Worm (Caenorhabditis elegans) whole organism, early embryonic: ENCODE measurements around the gene F25E5.2.

Source experiments
- B0310.2 ChIP-seq: sonication (generic microtip); optimal IDR thresholded peaks from 2 replicates; lab custom pipeline; 2016; ENCODE audit warnings: mild to moderate bottlenecking, missing genetic modification characterization, missing compliant biosample characterization
- F13C5.2 ChIP-seq: sonication (generic microtip); optimal IDR thresholded peaks from 2 replicates; lab custom pipeline; 2017; ENCODE audit warnings: mild to moderate bottlenecking, missing genetic modification characterization, inconsistent platforms, missing compliant biosample characterization
- aly-1 ChIP-seq: sonication (generic microtip); optimal IDR thresholded peaks from 2 replicates; lab custom pipeline; 2016; ENCODE audit warnings: missing genetic modification characterization, missing compliant biosample characterization
- ama-1 ChIP-seq: fragments of 150-350 bp; optimal IDR thresholded peaks from 2 replicates; lab custom pipeline; 2014
- ceh-13 ChIP-seq: fragments of 200-800 bp; sonication (Bioruptor generic); optimal IDR thresholded peaks from 2 replicates; lab custom pipeline; 2018; ENCODE audit warnings: mild to moderate bottlenecking, missing genetic modification characterization, missing compliant biosample characterization
- ceh-36 ChIP-seq: sonication (generic microtip); optimal IDR thresholded peaks from 2 replicates; lab custom pipeline; 2016; ENCODE audit warnings: missing genetic modification characterization, inconsistent platforms, missing compliant biosample characterization
- ets-7 ChIP-seq: sonication (generic microtip); optimal IDR thresholded peaks from 2 replicates; lab custom pipeline; 2016; ENCODE audit warnings: missing genotype, missing genetic modification characterization, missing compliant biosample characterization
- flt-1 ChIP-seq: fragments of 200-800 bp; sonication (Bioruptor generic); IDR thresholded peaks from 2 replicates; pipeline ENCODE4 v1.3.6; 2022; ENCODE audit warnings: missing genetic modification characterization, missing compliant biosample characterization
- hmbx-1 ChIP-seq: sonication (generic microtip); optimal IDR thresholded peaks from 2 replicates; lab custom pipeline; 2016; ENCODE audit warnings: mild to moderate bottlenecking, missing genetic modification characterization, missing compliant biosample characterization
- hmg-4 ChIP-seq: fragments of 200-800 bp; sonication (Bioruptor generic); optimal IDR thresholded peaks from 2 replicates; lab custom pipeline; 2018; ENCODE audit warnings: mild to moderate bottlenecking, missing genetic modification characterization, missing compliant biosample characterization
- hnd-1 ChIP-seq: sonication (generic microtip); optimal IDR thresholded peaks from 2 replicates; lab custom pipeline; 2016; ENCODE audit warnings: missing genetic modification characterization, missing compliant biosample characterization
- pes-1 ChIP-seq: fragments of 200-800 bp; sonication (Bioruptor generic); IDR thresholded peaks from 2 replicates; pipeline ENCODE4 v1.3.6; 2022; ENCODE audit warnings: missing genetic modification reagents, missing genetic modification characterization, missing compliant biosample characterization
- scrt-1 ChIP-seq: fragments of 200-800 bp; sonication (Bioruptor generic); IDR thresholded peaks from 2 replicates; pipeline ENCODE4 v1.3.6; 2022; ENCODE audit warnings: missing genetic modification characterization, missing compliant biosample characterization
- sea-1 ChIP-seq: fragments of 200-800 bp; sonication (Bioruptor generic); conservative IDR thresholded peaks from 2 replicates; pipeline ENCODE4 v1.3.6; 2022; ENCODE audit warnings: missing genetic modification characterization, missing compliant biosample characterization
- tbx-11 ChIP-seq: fragments of 200-800 bp; sonication (Bioruptor generic); IDR thresholded peaks from 2 replicates; pipeline ENCODE4 v1.3.6; 2022; ENCODE audit warnings: missing genetic modification characterization, missing compliant biosample characterization
- tbx-37 ChIP-seq: fragments of 200-800 bp; sonication (Bioruptor generic); conservative IDR thresholded peaks from 2 replicates; pipeline ENCODE4 v1.3.6; 2022; ENCODE audit warnings: missing genetic modification reagents, missing genetic modification characterization, missing compliant biosample characterization
- tra-4 ChIP-seq: sonication (generic microtip); optimal IDR thresholded peaks from 2 replicates; lab custom pipeline; 2017; ENCODE audit warnings: missing genetic modification characterization, missing compliant biosample characterization

F25E5.2 gene

DNA sequence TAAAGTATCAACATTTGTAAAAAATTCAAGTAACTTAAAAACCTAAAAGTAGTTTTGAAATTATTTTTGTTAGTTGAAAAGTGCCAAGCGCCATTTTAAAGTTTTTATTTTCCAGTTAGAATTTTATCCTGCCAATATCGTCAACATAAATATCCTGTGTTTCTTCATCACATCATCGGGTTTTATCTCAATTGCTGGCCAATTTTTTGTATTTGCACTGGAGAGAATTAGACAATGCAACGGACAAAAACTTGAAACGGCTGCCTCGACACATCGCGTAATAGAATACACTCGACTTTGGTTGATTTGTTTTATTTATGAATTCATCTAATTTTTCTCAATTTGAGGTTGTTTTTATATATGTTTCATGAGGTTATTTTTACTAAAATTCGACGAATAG, at the start of gene F25E5.2:
Gene F25E5.2 (plus strand): TSS at position 301 of the 400 bp plus-strand sequence.
- TF ChIP-seq sea-1 (GFP tag; lab: Robert Waterston, UW): no peak
- TF ChIP-seq hmbx-1 (tag; lab: Kevin White, UChicago): no peak

DNA sequence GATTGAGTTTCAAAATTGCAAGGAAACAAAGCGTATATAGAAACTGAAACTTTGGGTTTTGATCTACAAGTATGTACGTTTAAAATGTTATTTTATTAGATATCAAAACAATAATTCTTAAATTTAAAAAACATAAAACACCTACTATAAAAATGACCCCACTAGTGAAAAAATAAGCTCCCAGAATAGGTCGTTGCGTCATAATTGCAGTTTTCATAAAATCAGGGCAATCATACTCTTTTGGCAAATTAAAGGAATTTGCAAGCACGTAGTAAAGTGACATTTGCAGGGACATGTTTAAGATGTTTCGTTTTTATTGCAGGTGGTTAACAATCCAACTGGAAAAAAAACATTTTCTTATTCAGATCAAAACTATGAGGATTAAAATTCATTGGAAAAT, 46.6 kb upstream of the F25E5.2 start, which contains the start of gene srt-6:
Gene srt-6 (minus strand): TSS at position 295 of the 400 bp plus-strand sequence.
- TF ChIP-seq flt-1 (GFP tag; lab: Robert Waterston, UW): no peak
- no peak for TF ChIP-seq tra-4 (tag; lab: Kevin White, UChicago)
- TF ChIP-seq F13C5.2: no peak
- no peak for TF ChIP-seq ceh-36 (tag; lab: Kevin White, UChicago)
- TF ChIP-seq sea-1 (GFP tag; lab: Robert Waterston, UW): no peak
- no peak for TF ChIP-seq scrt-1 (GFP tag; lab: Robert Waterston, UW)
- TF ChIP-seq hnd-1 (tag; lab: Kevin White, UChicago): no peak
- no peak for TF ChIP-seq B0310.2 (tag; lab: Kevin White, UChicago)

DNA sequence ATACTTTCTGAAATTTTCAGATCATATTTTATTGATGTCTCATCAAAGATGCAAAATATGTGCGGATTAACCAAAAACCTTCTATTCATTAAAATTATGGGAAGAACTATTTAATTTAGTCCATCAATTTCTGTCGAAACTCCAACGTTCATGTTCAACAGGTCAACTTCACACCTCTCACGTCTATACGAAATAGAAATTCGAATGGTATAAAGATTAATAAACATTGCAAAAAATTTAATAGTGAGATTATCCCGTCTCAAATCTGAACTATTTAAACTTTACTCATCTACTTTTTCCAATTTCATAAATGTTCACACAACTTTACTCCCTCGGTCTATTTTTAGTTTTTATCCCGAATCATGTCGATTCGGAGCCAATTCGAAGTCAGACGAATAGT, 45.5 kb upstream of the F25E5.2 start, which contains the start of gene R13D7.2:
Gene R13D7.2 (plus strand): TSS at position 301 of the 400 bp plus-strand sequence.
- TF ChIP-seq flt-1 (GFP tag; lab: Robert Waterston, UW) (no peak), scrt-1 (GFP tag; lab: Robert Waterston, UW) (no peak), hmg-4 (GFP tag; lab: Kevin White, UChicago) (no peak), tbx-37 (GFP tag; lab: Robert Waterston, UW) (no peak), tra-4 (tag; lab: Kevin White, UChicago) (no peak), aly-1 (tag; lab: Kevin White, UChicago) (no peak), sea-1 (GFP tag; lab: Robert Waterston, UW) (no peak), ceh-13 (GFP tag; lab: Kevin White, UChicago) (no peak), pes-1 (GFP tag; lab: Robert Waterston, UW) (no peak), F13C5.2 (no peak), ama-1 (lab: Kevin White, UChicago) (no peak), ets-7 (tag; lab: Kevin White, UChicago) (no peak), tbx-11 (GFP tag; lab: Robert Waterston, UW) (no peak), B0310.2 (tag; lab: Kevin White, UChicago) (no peak), hmbx-1 (tag; lab: Kevin White, UChicago) (no peak), hnd-1 (tag; lab: Kevin White, UChicago) (no peak), ceh-36 (tag; lab: Kevin White, UChicago) (no peak)

DNA sequence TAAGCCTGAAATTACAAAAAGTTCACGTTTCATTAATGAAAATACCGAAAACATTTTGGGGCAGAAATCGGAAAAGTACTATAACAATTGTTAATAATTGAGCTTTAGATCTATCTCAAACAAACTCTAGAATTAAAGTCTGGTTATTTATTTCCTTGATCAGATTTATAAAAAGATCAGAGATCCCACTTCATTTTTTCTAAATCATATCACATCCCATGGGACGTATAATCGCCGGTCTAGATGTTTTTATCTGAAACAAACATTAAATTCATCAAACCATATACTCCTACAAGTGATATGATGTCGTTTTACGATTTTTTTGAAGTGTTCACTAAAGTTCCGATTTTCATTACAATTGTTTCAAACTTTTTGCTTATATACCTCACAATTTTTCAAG, 43.4 kb upstream of the F25E5.2 start, which contains the start of gene str-41:
Gene str-41 (plus strand): TSS at position 301 of the 400 bp plus-strand sequence.
- no peak for TF ChIP-seq aly-1 (tag; lab: Kevin White, UChicago)
- no peak for TF ChIP-seq tra-4 (tag; lab: Kevin White, UChicago)
- TF ChIP-seq tbx-37 (GFP tag; lab: Robert Waterston, UW): no peak
- TF ChIP-seq ets-7 (tag; lab: Kevin White, UChicago): no peak
- no peak for TF ChIP-seq sea-1 (GFP tag; lab: Robert Waterston, UW)
- TF ChIP-seq ama-1 (lab: Kevin White, UChicago): no peak
- no peak for TF ChIP-seq B0310.2 (tag; lab: Kevin White, UChicago)
- no peak for TF ChIP-seq ceh-13 (GFP tag; lab: Kevin White, UChicago)
- no peak for TF ChIP-seq hmbx-1 (tag; lab: Kevin White, UChicago)
- TF ChIP-seq hnd-1 (tag; lab: Kevin White, UChicago): no peak
- TF ChIP-seq scrt-1 (GFP tag; lab: Robert Waterston, UW): no peak
- no peak for TF ChIP-seq ceh-36 (tag; lab: Kevin White, UChicago)
- no peak for TF ChIP-seq pes-1 (GFP tag; lab: Robert Waterston, UW)
- no peak for TF ChIP-seq tbx-11 (GFP tag; lab: Robert Waterston, UW)
- no peak for TF ChIP-seq hmg-4 (GFP tag; lab: Kevin White, UChicago)

DNA sequence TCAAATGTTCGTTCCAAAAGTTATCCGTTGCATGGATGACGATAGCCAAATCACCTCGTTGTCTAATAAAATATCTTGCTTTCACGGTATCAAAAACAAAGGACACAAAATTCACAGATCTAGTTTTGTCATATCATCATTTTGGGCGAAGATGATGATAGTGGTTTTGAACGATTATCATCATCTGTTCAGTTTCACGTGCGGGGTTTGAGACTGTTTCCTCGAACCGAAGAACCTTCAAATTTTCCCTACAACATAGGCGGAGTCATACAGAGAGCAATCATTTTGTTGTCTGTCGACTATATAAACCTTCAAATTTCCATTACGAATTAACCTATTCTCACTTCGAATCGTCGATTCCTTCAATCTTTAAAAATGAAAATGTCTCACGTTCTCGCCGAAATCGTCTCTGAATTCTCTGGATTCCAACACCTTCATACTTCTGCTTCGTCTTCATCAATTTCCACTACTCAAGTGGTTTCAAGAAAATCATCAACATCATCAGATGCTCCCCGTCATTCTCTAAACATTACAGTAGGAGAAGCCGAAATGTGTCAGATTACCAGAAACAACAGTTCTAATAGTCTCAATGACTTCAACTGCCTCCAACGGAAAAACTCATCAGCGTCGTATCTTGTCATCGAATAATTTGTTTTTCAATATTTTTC, 41.9 kb upstream of the F25E5.2 start, which contains the start of gene F18E3.11:
Gene F18E3.11 (plus strand): TSS at position 376 of the 668 bp plus-strand sequence.
- no peak for TF ChIP-seq pes-1 (GFP tag; lab: Robert Waterston, UW)
- no peak for TF ChIP-seq hnd-1 (tag; lab: Kevin White, UChicago)
- TF ChIP-seq tbx-11 (GFP tag; lab: Robert Waterston, UW): no peak
- TF ChIP-seq hmg-4 (GFP tag; lab: Kevin White, UChicago): no peak
- TF ChIP-seq F13C5.2: no peak
- no peak for TF ChIP-seq B0310.2 (tag; lab: Kevin White, UChicago)
- no peak for TF ChIP-seq aly-1 (tag; lab: Kevin White, UChicago)
- TF ChIP-seq flt-1 (GFP tag; lab: Robert Waterston, UW): no peak
- TF ChIP-seq sea-1 (GFP tag; lab: Robert Waterston, UW): no peak
- no peak for TF ChIP-seq ceh-36 (tag; lab: Kevin White, UChicago)
- TF ChIP-seq tra-4 (tag; lab: Kevin White, UChicago): no peak
- TF ChIP-seq ama-1 (lab: Kevin White, UChicago): no peak
- no peak for TF ChIP-seq ets-7 (tag; lab: Kevin White, UChicago)
- no peak for TF ChIP-seq hmbx-1 (tag; lab: Kevin White, UChicago)

DNA sequence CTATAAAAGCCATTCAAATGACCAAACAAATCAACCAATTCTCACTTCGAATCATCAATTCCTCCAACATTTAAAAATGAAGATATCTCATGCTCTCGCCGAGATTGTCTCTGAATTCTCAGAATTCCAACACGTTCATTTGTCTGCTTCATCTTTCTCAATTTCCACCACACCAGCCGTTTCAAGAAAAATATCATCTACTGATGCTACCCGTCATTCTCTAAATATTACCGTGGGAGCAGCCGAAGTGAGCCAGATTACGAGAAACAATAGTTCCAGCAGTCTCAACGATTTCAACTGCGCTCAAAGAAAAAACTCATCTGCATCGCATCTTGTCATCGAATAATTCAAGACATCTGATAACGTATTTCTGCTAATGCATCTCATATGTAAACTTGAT, 40.2 kb upstream of the F25E5.2 start, which contains the start of gene F18E3.12:
Gene F18E3.12 (plus strand): TSS at position 77 of the 400 bp plus-strand sequence.
- TF ChIP-seq hmbx-1 (tag; lab: Kevin White, UChicago) (no peak), ama-1 (lab: Kevin White, UChicago) (no peak), B0310.2 (tag; lab: Kevin White, UChicago) (no peak), tra-4 (tag; lab: Kevin White, UChicago) (no peak), pes-1 (GFP tag; lab: Robert Waterston, UW) (no peak), sea-1 (GFP tag; lab: Robert Waterston, UW) (no peak), tbx-11 (GFP tag; lab: Robert Waterston, UW) (no peak), flt-1 (GFP tag; lab: Robert Waterston, UW) (no peak), hmg-4 (GFP tag; lab: Kevin White, UChicago) (no peak), ceh-36 (tag; lab: Kevin White, UChicago) (no peak), hnd-1 (tag; lab: Kevin White, UChicago) (no peak), tbx-37 (GFP tag; lab: Robert Waterston, UW) (no peak), ets-7 (tag; lab: Kevin White, UChicago) (no peak), ceh-13 (GFP tag; lab: Kevin White, UChicago) (no peak), scrt-1 (GFP tag; lab: Robert Waterston, UW) (no peak), aly-1 (tag; lab: Kevin White, UChicago) (no peak), F13C5.2 (no peak)
